Worm (Caenorhabditis elegans) whole organism, L3 larva: ENCODE measurements around the gene K04C2.7.
A peak's percentile ranks its signal among the peaks of the same experiment; 100 is the strongest.

ENCODE experiments used
- R02D3.7 ChIP-seq: fragments of 150-350 bp; optimal IDR thresholded peaks from 2 replicates; lab custom pipeline; 2014; ENCODE audit warnings: missing biosample characterization, missing genetic modification characterization
- ZK546.5 ChIP-seq: sonication (generic microtip); optimal IDR thresholded peaks from 2 replicates; lab custom pipeline; 2017; ENCODE audit warnings: missing biosample characterization, missing genetic modification characterization
- aly-2 ChIP-seq: fragments of 150-350 bp; optimal IDR thresholded peaks from 2 replicates; lab custom pipeline; 2014; ENCODE audit warnings: missing biosample characterization, missing genetic modification characterization
- ama-1 ChIP-seq: fragments of 150-350 bp; optimal IDR thresholded peaks from 2 replicates; lab custom pipeline; 2018
- ceh-16 ChIP-seq: sonication (generic microtip); optimal IDR thresholded peaks from 2 replicates; lab custom pipeline; 2017; ENCODE audit warnings: missing biosample characterization, missing genetic modification characterization
- ceh-28 ChIP-seq: fragments of 150-350 bp; optimal IDR thresholded peaks from 2 replicates; lab custom pipeline; 2014; ENCODE audit warnings: missing biosample characterization, missing genetic modification reagents, missing genetic modification characterization
- ceh-82 ChIP-seq: fragments of 150-350 bp; optimal IDR thresholded peaks from 2 replicates; lab custom pipeline; 2014; ENCODE audit warnings: missing biosample characterization, missing genetic modification characterization
- ceh-9 ChIP-seq: sonication (generic microtip); optimal IDR thresholded peaks from 2 replicates; lab custom pipeline; 2018; ENCODE audit warnings: missing biosample characterization, missing genetic modification characterization
- daf-12 ChIP-seq: fragments of 150-350 bp; optimal IDR thresholded peaks from 2 replicates; lab custom pipeline; 2014; ENCODE audit warnings: missing biosample characterization, missing genetic modification reagents, missing genetic modification characterization
- egl-27 ChIP-seq: sonication (generic microtip); optimal IDR thresholded peaks from 4 replicates; lab custom pipeline; 2017; ENCODE audit warnings: missing biosample characterization, missing genetic modification reagents, missing genetic modification characterization
- egl-5 ChIP-seq: fragments of 150-350 bp; optimal IDR thresholded peaks from 2 replicates; lab custom pipeline; 2017; ENCODE audit warnings: missing biosample characterization, missing genetic modification reagents, missing genetic modification characterization, inconsistent platforms
- elt-1 ChIP-seq: fragments of 150-350 bp; optimal IDR thresholded peaks from 2 replicates; lab custom pipeline; 2014; ENCODE audit warnings: missing biosample characterization, missing genetic modification characterization
- elt-2 ChIP-seq: sonication (generic microtip); optimal IDR thresholded peaks from 2 replicates; lab custom pipeline; 2016; ENCODE audit warnings: missing genetic modification reagents, mild to moderate bottlenecking, missing genetic modification characterization, missing compliant biosample characterization
- elt-3 ChIP-seq, 3 experiments: fragments of 150-350 bp in 1 of 3; sonication (generic microtip) in 2 of 3; optimal IDR thresholded peaks; 2 replicates in 2 of 3; 4 replicates in 1 of 3; lab custom pipeline; 2014 to 2017; ENCODE audit warnings: missing biosample characterization in 3 of 3, missing genetic modification characterization in 3 of 3
- eor-1 ChIP-seq, 2 experiments: fragments of 150-350 bp; optimal IDR thresholded peaks; 2 replicates each; lab custom pipeline; 2014 to 2018; ENCODE audit warnings: missing biosample characterization in 2 of 2, missing genetic modification characterization in 2 of 2
- fkh-10 ChIP-seq: sonication (generic microtip); optimal IDR thresholded peaks from 2 replicates; lab custom pipeline; 2017; ENCODE audit warnings: missing biosample characterization, missing genetic modification reagents, missing genetic modification characterization
- fkh-2 ChIP-seq: fragments of 150-350 bp; optimal IDR thresholded peaks from 2 replicates; lab custom pipeline; 2014; ENCODE audit warnings: missing biosample characterization, missing genetic modification reagents, missing genetic modification characterization
- fos-1 ChIP-seq: fragments of 150-350 bp; optimal IDR thresholded peaks from 2 replicates; lab custom pipeline; 2014; ENCODE audit warnings: missing biosample characterization, missing genetic modification characterization
- hmg-11 ChIP-seq: sonication (generic microtip); optimal IDR thresholded peaks from 2 replicates; lab custom pipeline; 2016; ENCODE audit warnings: missing genetic modification characterization, missing compliant biosample characterization
- jun-1 ChIP-seq: fragments of 150-350 bp; optimal IDR thresholded peaks from 2 replicates; lab custom pipeline; 2014; ENCODE audit warnings: missing biosample characterization, missing genetic modification reagents, missing genetic modification characterization
- lin-15B ChIP-seq: fragments of 150-350 bp; optimal IDR thresholded peaks from 2 replicates; lab custom pipeline; 2014; ENCODE audit warnings: missing biosample characterization, missing genetic modification characterization
- lin-39 ChIP-seq: fragments of 150-350 bp; optimal IDR thresholded peaks from 2 replicates; lab custom pipeline; 2018; ENCODE audit warnings: missing biosample characterization, missing genetic modification reagents, missing genetic modification characterization
- lsy-12 ChIP-seq: sonication (generic microtip); optimal IDR thresholded peaks from 2 replicates; lab custom pipeline; 2016; ENCODE audit warnings: mild to moderate bottlenecking, missing genetic modification characterization, missing compliant biosample characterization
- mdl-1 ChIP-seq: fragments of 150-350 bp; optimal IDR thresholded peaks from 2 replicates; lab custom pipeline; 2014; ENCODE audit warnings: missing biosample characterization, missing genetic modification characterization
- mml-1 ChIP-seq: fragments of 150-350 bp; sonication (generic microtip); optimal IDR thresholded peaks from 3 replicates; lab custom pipeline; 2014; ENCODE audit warnings: missing biosample characterization, missing genetic modification characterization
- nfya-1 ChIP-seq: sonication (generic microtip); optimal IDR thresholded peaks from 2 replicates; lab custom pipeline; 2017; ENCODE audit warnings: missing genetic modification characterization, mild to moderate bottlenecking, missing compliant biosample characterization, antibody characterized with exemption, moderate library complexity; ENCODE audit not compliant: insufficient read depth
- nhr-11 ChIP-seq: fragments of 150-350 bp; optimal IDR thresholded peaks from 2 replicates; lab custom pipeline; 2014; ENCODE audit warnings: missing biosample characterization, missing genetic modification characterization
- nhr-12 ChIP-seq: fragments of 150-350 bp; optimal IDR thresholded peaks from 2 replicates; lab custom pipeline; 2014; ENCODE audit warnings: missing biosample characterization, missing genetic modification characterization
- nhr-23 ChIP-seq: fragments of 150-350 bp; optimal IDR thresholded peaks from 2 replicates; lab custom pipeline; 2014; ENCODE audit warnings: missing biosample characterization, missing genetic modification reagents, missing genetic modification characterization
- nhr-237 ChIP-seq: fragments of 150-350 bp; optimal IDR thresholded peaks from 2 replicates; lab custom pipeline; 2014; ENCODE audit warnings: missing biosample characterization, missing genetic modification characterization
- nhr-25 ChIP-seq: sonication (generic microtip); optimal IDR thresholded peaks from 2 replicates; lab custom pipeline; 2017; ENCODE audit warnings: missing biosample characterization, missing genetic modification characterization
- nhr-28 ChIP-seq: fragments of 150-350 bp; optimal IDR thresholded peaks from 2 replicates; lab custom pipeline; 2014; ENCODE audit warnings: missing biosample characterization, missing genetic modification characterization
- nhr-43 ChIP-seq: sonication (generic microtip); optimal IDR thresholded peaks from 2 replicates; lab custom pipeline; 2016; ENCODE audit warnings: mild to moderate bottlenecking, missing genetic modification characterization, missing compliant biosample characterization; ENCODE audit not compliant: poor library complexity, severe bottlenecking
- nhr-67 ChIP-seq: fragments of 150-350 bp; optimal IDR thresholded peaks from 2 replicates; lab custom pipeline; 2014; ENCODE audit warnings: missing biosample characterization, missing genetic modification characterization
- nhr-76 ChIP-seq: fragments of 150-350 bp; sonication (generic microtip); optimal IDR thresholded peaks from 5 replicates; lab custom pipeline; 2014; ENCODE audit warnings: missing biosample characterization, missing genetic modification characterization
- nhr-77 ChIP-seq: fragments of 150-350 bp; optimal IDR thresholded peaks from 2 replicates; lab custom pipeline; 2014; ENCODE audit warnings: missing biosample characterization, missing genetic modification characterization
- pha-4 ChIP-seq: fragments of 150-350 bp; optimal IDR thresholded peaks from 2 replicates; lab custom pipeline; 2014; ENCODE audit warnings: missing biosample characterization, missing genetic modification reagents, missing genetic modification characterization
- pqm-1 ChIP-seq: fragments of 150-350 bp; optimal IDR thresholded peaks from 2 replicates; lab custom pipeline; 2017; ENCODE audit warnings: missing biosample characterization, missing genetic modification characterization, inconsistent platforms
- sea-2 ChIP-seq: fragments of 150-350 bp; sonication (generic microtip); optimal IDR thresholded peaks from 4 replicates; lab custom pipeline; 2014; ENCODE audit warnings: missing biosample characterization, missing genetic modification reagents, missing genetic modification characterization
- skn-1 ChIP-seq: fragments of 150-350 bp; optimal IDR thresholded peaks from 2 replicates; lab custom pipeline; 2014; ENCODE audit warnings: missing biosample characterization, missing genetic modification characterization
- snpc-4 ChIP-seq: fragments of 150-350 bp; optimal IDR thresholded peaks from 2 replicates; lab custom pipeline; 2014; ENCODE audit warnings: missing biosample characterization, missing genetic modification characterization
- tbx-2 ChIP-seq: sonication (generic microtip); optimal IDR thresholded peaks from 2 replicates; lab custom pipeline; 2016; ENCODE audit warnings: mild to moderate bottlenecking, missing genetic modification characterization, missing compliant biosample characterization
- unc-39 ChIP-seq: sonication (generic microtip); optimal IDR thresholded peaks from 4 replicates; lab custom pipeline; 2017; ENCODE audit warnings: missing biosample characterization, missing genetic modification characterization
- unc-62 ChIP-seq: fragments of 150-350 bp; sonication (generic microtip); optimal IDR thresholded peaks from 4 replicates; lab custom pipeline; 2014; ENCODE audit warnings: missing biosample characterization, missing genetic modification reagents, missing genetic modification characterization
- zag-1 ChIP-seq: fragments of 150-350 bp; optimal IDR thresholded peaks from 2 replicates; lab custom pipeline; 2014; ENCODE audit warnings: missing biosample characterization, missing genetic modification characterization
- ztf-11 ChIP-seq: fragments of 150-350 bp; optimal IDR thresholded peaks from 2 replicates; lab custom pipeline; 2014; ENCODE audit warnings: missing biosample characterization, missing genetic modification characterization
- ztf-4 ChIP-seq: fragments of 150-350 bp; optimal IDR thresholded peaks from 2 replicates; lab custom pipeline; 2014; ENCODE audit warnings: missing biosample characterization, missing genetic modification characterization

The K04C2.7 gene

ce11 chrIII:6891560-6891959, 10.7 kb downstream of the K04C2.7 start, which contains the start of gene K04C2.5:
TSS of gene K04C2.5 (minus strand) at chrIII:6891660.
- TF ChIP-seq elt-2 = no peak
- TF ChIP-seq, all 47 proteins: peak for 0

- TF ChIP-seq ztf-4 = no peak
- TF ChIP-seq nhr-25 (tag; lab: Kevin White, UChicago) = peak; percentile 13
- TF ChIP-seq nhr-12 (tag; lab: Kevin White, UChicago) = no peak
- no peak for TF ChIP-seq ceh-82 (tag; lab: Kevin White, UChicago)
- TF ChIP-seq ceh-16 (tag; lab: Kevin White, UChicago) = no peak
- peak; percentile 56 for TF ChIP-seq egl-27
- peak; percentile 28 for TF ChIP-seq mml-1 (tag; lab: Kevin White, UChicago)
- no peak for TF ChIP-seq ztf-11 (tag; lab: Kevin White, UChicago)
- no peak for TF ChIP-seq pha-4 (tag; lab: Kevin White, UChicago)
- peak; percentile 71 for TF ChIP-seq nfya-1 (tag; lab: Kevin White, UChicago)
- no peak for TF ChIP-seq skn-1
- TF ChIP-seq lin-15B = peak; percentile 30
- TF ChIP-seq R02D3.7 = peak; percentile 57
- peak; percentile 64 for TF ChIP-seq nhr-43 (tag; lab: Kevin White, UChicago)
- no peak for TF ChIP-seq fkh-10 (GFP tag; lab: Kevin White, UChicago)
- no peak for TF ChIP-seq nhr-11 (tag; lab: Kevin White, UChicago)
- TF ChIP-seq nhr-28 (tag; lab: Kevin White, UChicago) = no peak
- no peak for TF ChIP-seq daf-12 (tag; lab: Kevin White, UChicago)
- no peak for TF ChIP-seq lin-39 (tag; lab: Kevin White, UChicago)
- peak; percentile 84 for TF ChIP-seq nhr-23
- TF ChIP-seq nhr-76 = peak; percentile 19
- no peak for TF ChIP-seq tbx-2 (tag; lab: Kevin White, UChicago)
- no peak for TF ChIP-seq sea-2 (GFP tag; lab: Kevin White, UChicago)
- no peak for TF ChIP-seq ZK546.5 (tag; lab: Kevin White, UChicago)
- no peak for TF ChIP-seq elt-1 (tag; lab: Kevin White, UChicago)
- TF ChIP-seq eor-1 (tag; optimal IDR thresholded peaks at IDR 0.05; lab: Kevin White, UChicago) = no peak
- no peak for TF ChIP-seq hmg-11 (tag; lab: Kevin White, UChicago)
- TF ChIP-seq elt-3 (tag; optimal IDR thresholded peaks at IDR 0.05; lab: Kevin White, UChicago) = peak; percentile 41 to 84 (median 77)
- TF ChIP-seq aly-2 = no peak
- peak; percentile 79 for TF ChIP-seq pqm-1 (tag; lab: Kevin White, UChicago)
- no peak for TF ChIP-seq mdl-1
- TF ChIP-seq unc-39 = no peak
- peak; percentile 53 for TF ChIP-seq ceh-28
- no peak for TF ChIP-seq fkh-2 (tag; lab: Kevin White, UChicago)
- no peak for TF ChIP-seq jun-1 (tag; lab: Kevin White, UChicago)
- no peak for TF ChIP-seq egl-5
- no peak for TF ChIP-seq lsy-12 (tag; lab: Kevin White, UChicago)
- TF ChIP-seq elt-2 = peak; percentile 83
- TF ChIP-seq fos-1 = no peak
- no peak for TF ChIP-seq nhr-67 (tag; lab: Kevin White, UChicago)
- no peak for TF ChIP-seq snpc-4 (tag; lab: Kevin White, UChicago)
- TF ChIP-seq unc-62 = peak; percentile 19
- TF ChIP-seq nhr-77 (tag; lab: Kevin White, UChicago) = no peak
- no peak for TF ChIP-seq ceh-9 (tag; lab: Kevin White, UChicago)
- TF ChIP-seq zag-1 = no peak
- no peak for TF ChIP-seq nhr-237
- peak; percentile 31 for TF ChIP-seq ama-1 (lab: Kevin White, UChicago)
Observed at ce11 chrIII:6895166-6895565, 14.3 kb downstream of the K04C2.7 start.
